Worm (Caenorhabditis elegans) whole organism, mixed stage, embryonic: ENCODE data around the gene srw-129.

ENCODE experiments used
- elt-1 ChIP-seq: sonication (generic microtip); optimal IDR thresholded peaks from 2 replicates; lab custom pipeline; 2017; ENCODE audit warnings: missing genetic modification characterization, mild to moderate bottlenecking, missing compliant biosample characterization, antibody characterized with exemption, moderate library complexity, borderline replicate concordance; ENCODE audit not compliant: insufficient read depth
- mab-5 ChIP-seq: fragments of 150-350 bp; optimal IDR thresholded peaks from 2 replicates; lab custom pipeline; 2014; ENCODE audit warnings: missing biosample characterization, missing genetic modification characterization
- nhr-12 ChIP-seq: fragments of 150-350 bp; optimal IDR thresholded peaks from 2 replicates; lab custom pipeline; 2014; ENCODE audit warnings: missing biosample characterization, missing genetic modification characterization
- nhr-2 ChIP-seq: fragments of 150-350 bp; optimal IDR thresholded peaks from 2 replicates; lab custom pipeline; 2014; ENCODE audit warnings: missing biosample characterization, missing genetic modification characterization
- sem-2 ChIP-seq: fragments of 200-800 bp; sonication (Bioruptor generic); optimal IDR thresholded peaks from 2 replicates; lab custom pipeline; 2018; ENCODE audit warnings: mild to moderate bottlenecking, missing genetic modification characterization, missing compliant biosample characterization
- unc-62 ChIP-seq: fragments of 150-350 bp; optimal IDR thresholded peaks from 2 replicates; lab custom pipeline; 2014; ENCODE audit warnings: missing biosample characterization, missing genetic modification reagents, missing genetic modification characterization
- ztf-11 ChIP-seq: fragments of 150-350 bp; optimal IDR thresholded peaks from 2 replicates; lab custom pipeline; 2014; ENCODE audit warnings: missing biosample characterization, missing genetic modification characterization

- TF ChIP-seq nhr-2 (tag; lab: Kevin White, UChicago) (no peak), sem-2 (no peak), unc-62 (GFP tag; lab: Kevin White, UChicago) (no peak), elt-1 (tag; lab: Kevin White, UChicago) (no peak), mab-5 (tag; lab: Kevin White, UChicago) (no peak), ztf-11 (tag; lab: Kevin White, UChicago) (no peak), nhr-12 (tag; lab: Kevin White, UChicago) (no peak)
Observed at ce11 chrV:2941405-2941804, 30.3 kb upstream of the srw-129 start, which contains the start of gene srw-143.
